Worm (Caenorhabditis elegans) whole organism, young adult: ENCODE data around the gene H06I04.6.

ENCODE experiments used
- B0261.1 ChIP-seq: sonication (generic microtip); optimal IDR thresholded peaks from 2 replicates; lab custom pipeline; 2016; ENCODE audit warnings: mild to moderate bottlenecking, missing genetic modification characterization, moderate library complexity, missing compliant biosample characterization
- B0336.3 ChIP-seq: fragments of 200-800 bp; sonication (Bioruptor generic); IDR thresholded peaks from 2 replicates; pipeline ENCODE4 v1.3.6; 2022; ENCODE audit warnings: missing genetic modification characterization, missing compliant biosample characterization
- C17E4.6 ChIP-seq: fragments of 200-800 bp; sonication (Bioruptor generic); IDR thresholded peaks from 2 replicates; pipeline ENCODE4 v1.3.6; 2022; ENCODE audit warnings: missing genetic modification reagents, missing genetic modification characterization, missing compliant biosample characterization
- F10E7.11 ChIP-seq: sonication (generic microtip); optimal IDR thresholded peaks from 2 replicates; lab custom pipeline; 2017; ENCODE audit warnings: mild to moderate bottlenecking, missing genetic modification characterization, moderate library complexity, missing compliant biosample characterization
- F22D6.2 ChIP-seq: sonication (generic microtip); optimal IDR thresholded peaks from 2 replicates; lab custom pipeline; 2016; ENCODE audit warnings: mild to moderate bottlenecking, missing genetic modification characterization, missing compliant biosample characterization
- F23B12.7 ChIP-seq: sonication (generic microtip); optimal IDR thresholded peaks from 2 replicates; lab custom pipeline; 2017; ENCODE audit warnings: missing genetic modification characterization, mild to moderate bottlenecking, missing compliant biosample characterization, antibody characterized with exemption, moderate library complexity; ENCODE audit not compliant: insufficient read depth
- F49E8.2 ChIP-seq: sonication (generic microtip); optimal IDR thresholded peaks from 3 replicates; lab custom pipeline; 2017; ENCODE audit warnings: missing genetic modification characterization, mild to moderate bottlenecking, missing compliant biosample characterization, antibody characterized with exemption, moderate library complexity; ENCODE audit not compliant: insufficient read depth
- F57C9.4 ChIP-seq: sonication (generic microtip); optimal IDR thresholded peaks from 2 replicates; lab custom pipeline; 2017; ENCODE audit warnings: mild to moderate bottlenecking, missing genetic modification characterization, missing compliant biosample characterization
- T07F8.4 ChIP-seq: sonication (generic microtip); optimal IDR thresholded peaks from 2 replicates; lab custom pipeline; 2016; ENCODE audit warnings: mild to moderate bottlenecking, missing genetic modification characterization, moderate library complexity, missing compliant biosample characterization
- T26A5.8 ChIP-seq: sonication (generic microtip); optimal IDR thresholded peaks from 2 replicates; lab custom pipeline; 2016; ENCODE audit warnings: missing genetic modification characterization, missing compliant biosample characterization
- Y53F4B.3 ChIP-seq: fragments of 200-800 bp; sonication (Bioruptor generic); IDR thresholded peaks from 2 replicates; pipeline ENCODE4 v1.3.6; 2022; ENCODE audit warnings: missing genetic modification reagents, missing genetic modification characterization, missing compliant biosample characterization
- ama-1 ChIP-seq, 3 experiments: fragments of 150-350 bp in 1 of 3; sonication (generic microtip) in 2 of 3; optimal IDR thresholded peaks; 2 replicates each; lab custom pipeline; 2014 to 2018; ENCODE audit warnings: missing biosample characterization in 2 of 3, missing genetic modification characterization in 2 of 3, missing genetic modification reagents in 2 of 3
- aptf-3 ChIP-seq: fragments of 200-800 bp; sonication (Bioruptor generic); IDR thresholded peaks from 2 replicates; pipeline ENCODE4 v1.3.6; 2022; ENCODE audit warnings: missing genetic modification characterization, missing compliant biosample characterization
- atf-7 ChIP-seq: sonication (generic microtip); optimal IDR thresholded peaks from 2 replicates; lab custom pipeline; 2017; ENCODE audit warnings: mild to moderate bottlenecking, missing genetic modification characterization, missing compliant biosample characterization
- chd-7 ChIP-seq: sonication (generic microtip); optimal IDR thresholded peaks from 2 replicates; lab custom pipeline; 2016; ENCODE audit warnings: mild to moderate bottlenecking, missing genetic modification characterization, moderate library complexity, missing compliant biosample characterization
- die-1 ChIP-seq: sonication (generic microtip); optimal IDR thresholded peaks from 2 replicates; lab custom pipeline; 2016; ENCODE audit warnings: missing genotype, mild to moderate bottlenecking, missing genetic modification characterization, missing compliant biosample characterization
- dox-1 ChIP-seq: fragments of 200-800 bp; sonication (Bioruptor generic); IDR thresholded peaks from 2 replicates; pipeline ENCODE4 v1.3.6; 2022; ENCODE audit warnings: missing genetic modification reagents, missing genetic modification characterization, missing compliant biosample characterization
- dpl-1 ChIP-seq: fragments of 150-350 bp; optimal IDR thresholded peaks from 2 replicates; lab custom pipeline; 2014; ENCODE audit warnings: missing biosample characterization, missing genetic modification reagents, missing genetic modification characterization
- egrh-3 ChIP-seq: fragments of 200-800 bp; sonication (Bioruptor generic); IDR thresholded peaks from 2 replicates; pipeline ENCODE4 v1.3.6; 2022; ENCODE audit warnings: missing genetic modification reagents, missing genetic modification characterization, missing compliant biosample characterization
- ekl-4 ChIP-seq: fragments of 200-800 bp; sonication (Bioruptor generic); IDR thresholded peaks from 2 replicates; pipeline ENCODE4 v1.3.6; 2022; ENCODE audit warnings: missing genetic modification reagents, missing genetic modification characterization, missing compliant biosample characterization
- him-1 ChIP-seq: sonication (generic microtip); optimal IDR thresholded peaks from 2 replicates; lab custom pipeline; 2016; ENCODE audit warnings: missing genotype, missing genetic modification reagents, missing genetic modification characterization, missing compliant biosample characterization
- hlh-12 ChIP-seq: sonication (generic microtip); optimal IDR thresholded peaks from 2 replicates; lab custom pipeline; 2016; ENCODE audit warnings: missing genetic modification characterization, missing compliant biosample characterization
- hrde-1 ChIP-seq: sonication (generic microtip); optimal IDR thresholded peaks from 2 replicates; lab custom pipeline; 2016; ENCODE audit warnings: missing genetic modification characterization, mild to moderate bottlenecking, missing compliant biosample characterization, moderate library complexity, missing genotype, missing genetic modification reagents, borderline replicate concordance
- lag-1 ChIP-seq: fragments of 200-800 bp; sonication (Bioruptor generic); IDR thresholded peaks from 2 replicates; pipeline ENCODE4 v1.3.6; 2022; ENCODE audit warnings: missing genetic modification reagents, missing genetic modification characterization, missing compliant biosample characterization
- lin-40 ChIP-seq: sonication (generic microtip); optimal IDR thresholded peaks from 2 replicates; lab custom pipeline; 2016; ENCODE audit warnings: missing genetic modification characterization, mild to moderate bottlenecking, missing compliant biosample characterization, missing genotype, missing genetic modification reagents
- madf-3 ChIP-seq: fragments of 200-800 bp; sonication (Bioruptor generic); IDR thresholded peaks from 2 replicates; pipeline ENCODE4 v1.3.6; 2022; ENCODE audit warnings: missing genetic modification reagents, missing genetic modification characterization, missing compliant biosample characterization
- mcd-1 ChIP-seq: fragments of 200-800 bp; sonication (Bioruptor generic); IDR thresholded peaks from 2 replicates; pipeline ENCODE4 v1.3.6; 2022; ENCODE audit warnings: missing genetic modification reagents, missing genetic modification characterization, missing compliant biosample characterization
- mes-4 ChIP-seq: sonication (generic microtip); optimal IDR thresholded peaks from 2 replicates; lab custom pipeline; 2016; ENCODE audit warnings: missing genotype, missing genetic modification characterization, missing compliant biosample characterization
- mxl-1 ChIP-seq: sonication (generic microtip); optimal IDR thresholded peaks from 2 replicates; lab custom pipeline; 2016; ENCODE audit warnings: missing genetic modification characterization, missing compliant biosample characterization
- nfya-1 ChIP-seq: sonication (generic microtip); optimal IDR thresholded peaks from 2 replicates; lab custom pipeline; 2017; ENCODE audit warnings: antibody characterized with exemption, missing compliant biosample characterization, missing genetic modification characterization, borderline replicate concordance; ENCODE audit not compliant: insufficient read depth
- nhr-80 ChIP-seq: sonication (generic microtip); optimal IDR thresholded peaks from 2 replicates; lab custom pipeline; 2016; ENCODE audit warnings: missing genetic modification characterization, missing compliant biosample characterization
- nhr-90 ChIP-seq: sonication (generic microtip); optimal IDR thresholded peaks from 2 replicates; lab custom pipeline; 2016; ENCODE audit warnings: missing genotype, mild to moderate bottlenecking, missing genetic modification characterization, missing compliant biosample characterization
- rcor-1 ChIP-seq: fragments of 200-800 bp; sonication (Bioruptor generic); IDR thresholded peaks from 2 replicates; pipeline ENCODE4 v1.3.6; 2022; ENCODE audit warnings: missing genetic modification reagents, missing genetic modification characterization, missing compliant biosample characterization
- rpc-1 ChIP-seq, 2 experiments: fragments of 150-350 bp in 1 of 2; sonication (generic microtip) in 1 of 2; optimal IDR thresholded peaks; 2 replicates each; lab custom pipeline; 2014 to 2018; ENCODE audit warnings: missing biosample characterization in 1 of 2, missing genetic modification characterization in 1 of 2, missing genetic modification reagents in 1 of 2, missing genotype in 1 of 2
- sea-2 ChIP-seq: fragments of 200-800 bp; sonication (Bioruptor generic); IDR thresholded peaks from 2 replicates; pipeline ENCODE4 v1.3.6; 2022; ENCODE audit warnings: missing genetic modification characterization, missing compliant biosample characterization
- sptf-2 ChIP-seq: fragments of 200-800 bp; sonication (Bioruptor generic); optimal IDR thresholded peaks from 2 replicates; lab custom pipeline; 2018; ENCODE audit warnings: mild to moderate bottlenecking, missing genetic modification characterization, missing compliant biosample characterization
- tbp1 ChIP-seq: fragments of 200-800 bp; sonication (Bioruptor generic); optimal IDR thresholded peaks from 2 replicates; lab custom pipeline; 2018; ENCODE audit warnings: mild to moderate bottlenecking, missing genetic modification characterization, missing compliant biosample characterization
- tlf-1 ChIP-seq: fragments of 200-800 bp; sonication (Bioruptor generic); optimal IDR thresholded peaks from 2 replicates; lab custom pipeline; 2018; ENCODE audit warnings: mild to moderate bottlenecking, missing genetic modification characterization, missing compliant biosample characterization
- unc-62 ChIP-seq: fragments of 150-350 bp; optimal IDR thresholded peaks from 2 replicates; lab custom pipeline; 2014; ENCODE audit warnings: missing biosample characterization, missing genetic modification reagents, missing genetic modification characterization
- ztf-22 ChIP-seq: fragments of 200-800 bp; sonication (Bioruptor generic); optimal IDR thresholded peaks from 2 replicates; lab custom pipeline; 2018; ENCODE audit warnings: mild to moderate bottlenecking, missing genetic modification characterization, moderate library complexity, missing compliant biosample characterization

The H06I04.6 gene

ce11 chrIII:3111534-3111933 lies 47.4 kb upstream of the H06I04.6 start:
- TF ChIP-seq F49E8.2 (no peak), ama-1 (optimal IDR thresholded peaks at IDR 0.05; lab: Kevin White, UChicago) (no peak), ama-1 (GFP tag; optimal IDR thresholded peaks at IDR 0.05; lab: Kevin White, UChicago) (no peak), B0336.3 (GFP tag; lab: Robert Waterston, UW) (no peak), C17E4.6 (GFP tag; lab: Robert Waterston, UW) (no peak), F22D6.2 (tag; lab: Kevin White, UChicago) (no peak), mxl-1 (tag; lab: Kevin White, UChicago) (no peak), ekl-4 (GFP tag; lab: Robert Waterston, UW) (no peak), die-1 (tag; lab: Kevin White, UChicago) (no peak), madf-3 (GFP tag; lab: Robert Waterston, UW) (no peak), sptf-2 (GFP tag; lab: Kevin White, UChicago) (no peak), him-1 (tag; lab: Kevin White, UChicago) (no peak), nfya-1 (tag; lab: Kevin White, UChicago) (no peak), lag-1 (no peak), ztf-22 (GFP tag; lab: Kevin White, UChicago) (no peak), aptf-3 (GFP tag; lab: Robert Waterston, UW) (no peak), hrde-1 (tag; lab: Kevin White, UChicago) (no peak), T07F8.4 (no peak), sea-2 (GFP tag; lab: Robert Waterston, UW) (no peak), lin-40 (tag; lab: Kevin White, UChicago) (no peak)

- TF ChIP-seq tlf-1 (GFP tag; lab: Kevin White, UChicago) (no peak), B0261.1 (peak; percentile 45), mes-4 (tag; lab: Kevin White, UChicago) (no peak), nhr-80 (tag; lab: Kevin White, UChicago) (no peak), rpc-1 (optimal IDR thresholded peaks at IDR 0.05; lab: Kevin White, UChicago) (peak; percentile 2), rpc-1 (tag; optimal IDR thresholded peaks at IDR 0.05; lab: Kevin White, UChicago) (peak; percentile 62), tbp1 (GFP tag; lab: Kevin White, UChicago) (peak; percentile 59)
Observed at ce11 chrIII:3110614-3111013, 46.5 kb upstream of the H06I04.6 start.

DNA sequence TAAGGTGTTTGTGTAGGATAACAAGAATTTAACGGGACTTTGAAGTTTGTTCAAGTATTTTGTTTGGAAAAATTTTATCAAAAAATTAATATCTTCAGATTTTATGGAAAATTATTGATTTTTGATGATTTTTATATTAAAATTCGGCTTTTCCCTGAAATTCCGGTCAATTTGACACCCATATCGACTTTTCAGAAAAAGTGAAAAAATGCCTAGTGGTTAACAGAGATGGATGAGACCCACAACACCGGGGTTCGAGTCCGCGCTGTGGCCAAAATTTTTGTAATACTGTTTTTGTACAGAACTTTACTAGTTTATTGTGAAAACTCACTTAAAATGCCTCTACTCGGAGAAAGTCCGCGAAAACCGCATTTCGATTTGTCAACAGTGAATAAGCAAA lies 45.4 kb upstream of the H06I04.6 start:
- TF ChIP-seq him-1 (tag; lab: Kevin White, UChicago) (no peak), tbp1 (GFP tag; lab: Kevin White, UChicago) (peak; percentile 82), B0261.1 (peak; percentile 56), rpc-1 (optimal IDR thresholded peaks at IDR 0.05; lab: Kevin White, UChicago) (peak; percentile 39), rpc-1 (tag; optimal IDR thresholded peaks at IDR 0.05; lab: Kevin White, UChicago) (peak; percentile 66), die-1 (tag; lab: Kevin White, UChicago) (peak; percentile 3)
- TF ChIP-seq, all 124 proteins: peak for 4

- TF ChIP-seq dox-1 (GFP tag; lab: Robert Waterston, UW) (no peak), B0261.1 (peak; percentile 44), tbp1 (GFP tag; lab: Kevin White, UChicago) (peak; percentile 78), rpc-1 (optimal IDR thresholded peaks at IDR 0.05; lab: Kevin White, UChicago) (peak; percentile 41), rpc-1 (tag; optimal IDR thresholded peaks at IDR 0.05; lab: Kevin White, UChicago) (peak; percentile 56)
Observed at ce11 chrIII:3108804-3109203, 44.7 kb upstream of the H06I04.6 start.

DNA sequence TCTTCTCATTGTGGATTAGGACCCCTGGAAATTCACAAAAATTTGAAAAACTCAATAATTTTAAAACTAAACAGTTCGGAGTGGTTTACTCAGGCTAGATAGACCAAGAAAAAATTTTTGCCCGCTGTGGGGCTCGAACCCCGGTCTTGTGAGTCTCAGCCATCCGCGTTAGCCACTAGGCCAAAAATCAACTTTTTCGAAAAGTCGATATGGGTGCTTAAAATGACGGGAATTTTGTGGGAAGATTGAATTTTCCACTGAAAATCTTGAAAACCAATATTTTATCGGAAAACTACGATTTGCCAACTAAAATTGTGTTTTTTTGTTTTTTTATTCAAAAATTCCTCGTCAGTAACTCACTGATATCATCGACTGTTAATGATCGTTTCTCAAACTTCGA lies 43.4 kb upstream of the H06I04.6 start:
- TF ChIP-seq T26A5.8 = no peak
- TF ChIP-seq nhr-90 (tag; lab: Kevin White, UChicago) = no peak
- no peak for TF ChIP-seq Y53F4B.3 (GFP tag; lab: Robert Waterston, UW)
- TF ChIP-seq mxl-1 (tag; lab: Kevin White, UChicago) = no peak
- no peak for TF ChIP-seq F49E8.2
- TF ChIP-seq unc-62 (GFP tag; lab: Kevin White, UChicago) = no peak
- TF ChIP-seq rpc-1 (optimal IDR thresholded peaks at IDR 0.05; lab: Kevin White, UChicago) = peak; percentile 44
- TF ChIP-seq rpc-1 (tag; optimal IDR thresholded peaks at IDR 0.05; lab: Kevin White, UChicago) = peak; percentile 66
- TF ChIP-seq rcor-1 (GFP tag; lab: Robert Waterston, UW) = no peak
- no peak for TF ChIP-seq F23B12.7 (tag; lab: Kevin White, UChicago)
- no peak for TF ChIP-seq mcd-1 (GFP tag; lab: Robert Waterston, UW)
- TF ChIP-seq dpl-1 (GFP tag; lab: Kevin White, UChicago) = no peak
- TF ChIP-seq hlh-12 (tag; lab: Kevin White, UChicago) = no peak
- TF ChIP-seq dox-1 (GFP tag; lab: Robert Waterston, UW) = no peak
- no peak for TF ChIP-seq chd-7
- TF ChIP-seq F57C9.4 = no peak
- TF ChIP-seq B0261.1 = peak; percentile 61
- TF ChIP-seq egrh-3 (GFP tag; lab: Robert Waterston, UW) = no peak
- no peak for TF ChIP-seq atf-7 (tag; lab: Kevin White, UChicago)
- TF ChIP-seq F10E7.11 (tag; lab: Kevin White, UChicago) = no peak
